Worm (Caenorhabditis elegans) whole organism, young adult: Measurements from ENCODE around the gene nspc-9.

Source experiments
- B0035.1 ChIP-seq: sonication (generic microtip); optimal IDR thresholded peaks from 2 replicates; lab custom pipeline; 2016; ENCODE audit warnings: missing genetic modification characterization, mild to moderate bottlenecking, missing compliant biosample characterization, missing genotype, missing genetic modification reagents
- C06A6.2 ChIP-seq: fragments of 200-800 bp; sonication (Bioruptor generic); conservative IDR thresholded peaks from 2 replicates; pipeline ENCODE4 v1.3.6; 2022; ENCODE audit warnings: missing genetic modification characterization, missing compliant biosample characterization
- C17E4.6 ChIP-seq: fragments of 200-800 bp; sonication (Bioruptor generic); IDR thresholded peaks from 2 replicates; pipeline ENCODE4 v1.3.6; 2022; ENCODE audit warnings: missing genetic modification reagents, missing genetic modification characterization, missing compliant biosample characterization
- F10E7.11 ChIP-seq: sonication (generic microtip); optimal IDR thresholded peaks from 2 replicates; lab custom pipeline; 2017; ENCODE audit warnings: mild to moderate bottlenecking, missing genetic modification characterization, moderate library complexity, missing compliant biosample characterization
- F23B12.7 ChIP-seq: sonication (generic microtip); optimal IDR thresholded peaks from 2 replicates; lab custom pipeline; 2017; ENCODE audit warnings: missing genetic modification characterization, mild to moderate bottlenecking, missing compliant biosample characterization, antibody characterized with exemption, moderate library complexity; ENCODE audit not compliant: insufficient read depth
- F52B5.7 ChIP-seq: sonication (generic microtip); optimal IDR thresholded peaks from 2 replicates; lab custom pipeline; 2016; ENCODE audit warnings: mild to moderate bottlenecking, missing genetic modification characterization, missing compliant biosample characterization
- K11D2.4 ChIP-seq: fragments of 200-800 bp; sonication (Bioruptor generic); IDR thresholded peaks from 2 replicates; pipeline ENCODE4 v1.3.6; 2022; ENCODE audit warnings: missing genetic modification reagents, missing genetic modification characterization, missing compliant biosample characterization
- T07F8.4 ChIP-seq: sonication (generic microtip); optimal IDR thresholded peaks from 2 replicates; lab custom pipeline; 2016; ENCODE audit warnings: mild to moderate bottlenecking, missing genetic modification characterization, moderate library complexity, missing compliant biosample characterization
- Y53F4B.3 ChIP-seq: fragments of 200-800 bp; sonication (Bioruptor generic); IDR thresholded peaks from 2 replicates; pipeline ENCODE4 v1.3.6; 2022; ENCODE audit warnings: missing genetic modification reagents, missing genetic modification characterization, missing compliant biosample characterization
- Y56A3A.18 ChIP-seq: fragments of 200-800 bp; sonication (Bioruptor generic); IDR thresholded peaks from 2 replicates; pipeline ENCODE4 v1.3.6; 2022; ENCODE audit warnings: missing genetic modification reagents, missing genetic modification characterization, missing compliant biosample characterization
- akir-1 ChIP-seq: fragments of 200-800 bp; sonication (Bioruptor generic); optimal IDR thresholded peaks from 2 replicates; lab custom pipeline; 2018; ENCODE audit warnings: mild to moderate bottlenecking, missing genetic modification characterization, moderate library complexity, missing compliant biosample characterization
- athp-1 ChIP-seq: sonication (generic microtip); optimal IDR thresholded peaks from 2 replicates; lab custom pipeline; 2017; ENCODE audit warnings: mild to moderate bottlenecking, missing genetic modification characterization, missing compliant biosample characterization
- attf-3 ChIP-seq: fragments of 200-800 bp; sonication (Bioruptor generic); conservative IDR thresholded peaks from 2 replicates; pipeline ENCODE4 v1.3.6; 2022; ENCODE audit warnings: missing genetic modification reagents, missing genetic modification characterization, missing compliant biosample characterization
- attf-5 ChIP-seq: fragments of 200-800 bp; sonication (Bioruptor generic); optimal IDR thresholded peaks from 2 replicates; lab custom pipeline; 2018; ENCODE audit warnings: mild to moderate bottlenecking, missing genetic modification characterization, missing compliant biosample characterization
- bed-1 ChIP-seq: fragments of 200-800 bp; sonication (Bioruptor generic); IDR thresholded peaks from 2 replicates; pipeline ENCODE4 v1.3.6; 2022; ENCODE audit warnings: missing genetic modification reagents, missing genetic modification characterization, missing compliant biosample characterization
- bed-2 ChIP-seq: fragments of 200-800 bp; sonication (Bioruptor generic); IDR thresholded peaks from 2 replicates; pipeline ENCODE4 v1.3.6; 2022; ENCODE audit warnings: missing genetic modification reagents, missing genetic modification characterization, missing compliant biosample characterization
- cebp-1 ChIP-seq, 2 experiments: fragments of 200-800 bp in 1 of 2; sonication (Bioruptor generic) in 1 of 2; sonication (generic microtip) in 1 of 2; IDR thresholded peaks in 1 of 2; optimal IDR thresholded peaks in 1 of 2; 2 replicates each; pipeline versions ENCODE4 v1.3.6 to Lab custom; 2017 to 2022; ENCODE audit warnings: missing compliant biosample characterization in 2 of 2, missing genetic modification characterization in 2 of 2, mild to moderate bottlenecking in 1 of 2, missing genetic modification reagents in 1 of 2, moderate library complexity in 1 of 2
- cebp-2 ChIP-seq: fragments of 200-800 bp; sonication (Bioruptor generic); IDR thresholded peaks from 2 replicates; pipeline ENCODE4 v1.3.6; 2022; ENCODE audit warnings: missing genetic modification characterization, missing compliant biosample characterization
- ceh-100 ChIP-seq: fragments of 200-800 bp; sonication (Bioruptor generic); IDR thresholded peaks from 2 replicates; pipeline ENCODE4 v1.3.6; 2022; ENCODE audit warnings: missing genetic modification reagents, missing genetic modification characterization, missing compliant biosample characterization
- ceh-27 ChIP-seq: fragments of 200-800 bp; sonication (Bioruptor generic); optimal IDR thresholded peaks from 2 replicates; lab custom pipeline; 2018; ENCODE audit warnings: mild to moderate bottlenecking, missing genetic modification characterization, moderate library complexity, missing compliant biosample characterization
- ceh-40 ChIP-seq: fragments of 200-800 bp; sonication (Bioruptor generic); IDR thresholded peaks from 2 replicates; pipeline ENCODE4 v1.3.6; 2022; ENCODE audit warnings: missing genetic modification characterization, missing compliant biosample characterization
- ceh-79 ChIP-seq: sonication (generic microtip); optimal IDR thresholded peaks from 2 replicates; lab custom pipeline; 2017; ENCODE audit warnings: mild to moderate bottlenecking, missing genetic modification characterization, missing compliant biosample characterization
- dox-1 ChIP-seq: fragments of 200-800 bp; sonication (Bioruptor generic); IDR thresholded peaks from 2 replicates; pipeline ENCODE4 v1.3.6; 2022; ENCODE audit warnings: missing genetic modification reagents, missing genetic modification characterization, missing compliant biosample characterization
- dpff-1 ChIP-seq: sonication (generic microtip); optimal IDR thresholded peaks from 2 replicates; lab custom pipeline; 2017; ENCODE audit warnings: mild to moderate bottlenecking, missing genetic modification characterization, missing compliant biosample characterization
- hlh-12 ChIP-seq: sonication (generic microtip); optimal IDR thresholded peaks from 2 replicates; lab custom pipeline; 2016; ENCODE audit warnings: missing genetic modification characterization, missing compliant biosample characterization
- hmg-20 ChIP-seq: fragments of 200-800 bp; sonication (Bioruptor generic); IDR thresholded peaks from 2 replicates; pipeline ENCODE4 v1.3.6; 2022; ENCODE audit warnings: missing genetic modification reagents, missing genetic modification characterization, missing compliant biosample characterization
- let-526 ChIP-seq: fragments of 200-800 bp; sonication (Bioruptor generic); IDR thresholded peaks from 2 replicates; pipeline ENCODE4 v1.3.6; 2022; ENCODE audit warnings: missing genetic modification reagents, missing genetic modification characterization, missing compliant biosample characterization
- let-607 ChIP-seq, 2 experiments: fragments of 200-800 bp in 1 of 2; sonication (Bioruptor generic) in 1 of 2; sonication (generic microtip) in 1 of 2; optimal IDR thresholded peaks; 2 replicates each; lab custom pipeline; 2016 to 2018; ENCODE audit warnings: mild to moderate bottlenecking in 2 of 2, missing compliant biosample characterization in 2 of 2, missing genetic modification characterization in 2 of 2, moderate library complexity in 2 of 2, missing genotype in 1 of 2
- lin-40 ChIP-seq: sonication (generic microtip); optimal IDR thresholded peaks from 2 replicates; lab custom pipeline; 2016; ENCODE audit warnings: missing genetic modification characterization, mild to moderate bottlenecking, missing compliant biosample characterization, missing genotype, missing genetic modification reagents
- lir-1 ChIP-seq: fragments of 200-800 bp; sonication (Bioruptor generic); conservative IDR thresholded peaks from 2 replicates; pipeline ENCODE4 v1.3.6; 2022; ENCODE audit warnings: missing genetic modification reagents, missing genetic modification characterization, missing compliant biosample characterization
- lsl-1 ChIP-seq: fragments of 200-800 bp; sonication (Bioruptor generic); optimal IDR thresholded peaks from 2 replicates; lab custom pipeline; 2018; ENCODE audit warnings: mild to moderate bottlenecking, missing genetic modification characterization, moderate library complexity, missing compliant biosample characterization
- madf-8 ChIP-seq: fragments of 200-800 bp; sonication (Bioruptor generic); conservative IDR thresholded peaks from 2 replicates; pipeline ENCODE4 v1.3.6; 2022; ENCODE audit warnings: missing genetic modification reagents, missing genetic modification characterization, missing compliant biosample characterization
- mcd-1 ChIP-seq: fragments of 200-800 bp; sonication (Bioruptor generic); IDR thresholded peaks from 2 replicates; pipeline ENCODE4 v1.3.6; 2022; ENCODE audit warnings: missing genetic modification reagents, missing genetic modification characterization, missing compliant biosample characterization
- mxl-1 ChIP-seq: sonication (generic microtip); optimal IDR thresholded peaks from 2 replicates; lab custom pipeline; 2016; ENCODE audit warnings: missing genetic modification characterization, missing compliant biosample characterization
- nfya-1 ChIP-seq: sonication (generic microtip); optimal IDR thresholded peaks from 2 replicates; lab custom pipeline; 2017; ENCODE audit warnings: antibody characterized with exemption, missing compliant biosample characterization, missing genetic modification characterization, borderline replicate concordance; ENCODE audit not compliant: insufficient read depth
- nfyb-1 ChIP-seq: fragments of 200-800 bp; sonication (Bioruptor generic); IDR thresholded peaks from 2 replicates; pipeline ENCODE4 v1.3.6; 2022; ENCODE audit warnings: missing genetic modification reagents, missing genetic modification characterization, missing compliant biosample characterization
- nhr-90 ChIP-seq: sonication (generic microtip); optimal IDR thresholded peaks from 2 replicates; lab custom pipeline; 2016; ENCODE audit warnings: missing genotype, mild to moderate bottlenecking, missing genetic modification characterization, missing compliant biosample characterization
- rec-8 ChIP-seq, 2 experiments: sonication (generic microtip); optimal IDR thresholded peaks; 2 replicates each; lab custom pipeline; 2016; ENCODE audit warnings: mild to moderate bottlenecking in 2 of 2, missing genetic modification characterization in 2 of 2, missing genetic modification reagents in 2 of 2, missing genotype in 2 of 2, missing biosample characterization in 1 of 2, missing compliant biosample characterization in 1 of 2, moderate library complexity in 1 of 2
- rpc-1 ChIP-seq, 2 experiments: fragments of 150-350 bp in 1 of 2; sonication (generic microtip) in 1 of 2; optimal IDR thresholded peaks; 2 replicates each; lab custom pipeline; 2014 to 2018; ENCODE audit warnings: missing biosample characterization in 1 of 2, missing genetic modification characterization in 1 of 2, missing genetic modification reagents in 1 of 2, missing genotype in 1 of 2
- snpc-3.4 ChIP-seq: sonication (generic microtip); optimal IDR thresholded peaks from 2 replicates; lab custom pipeline; 2017; ENCODE audit warnings: missing genetic modification characterization, mild to moderate bottlenecking, missing compliant biosample characterization, antibody characterized with exemption, moderate library complexity, missing genotype, missing genetic modification reagents
- snpc-4 ChIP-seq, 5 experiments: fragments of 150-350 bp in 1 of 5; sonication (generic microtip) in 4 of 5; optimal IDR thresholded peaks; 2 replicates each; lab custom pipeline; 2014 to 2018; ENCODE audit warnings: missing genetic modification characterization in 5 of 5, missing biosample characterization in 3 of 5, antibody characterized with exemption in 2 of 5, mild to moderate bottlenecking in 2 of 5, missing compliant biosample characterization in 2 of 5, missing genotype in 2 of 5, moderate library complexity in 2 of 5, missing genetic modification reagents in 1 of 5
- tbp1 ChIP-seq: fragments of 200-800 bp; sonication (Bioruptor generic); optimal IDR thresholded peaks from 2 replicates; lab custom pipeline; 2018; ENCODE audit warnings: mild to moderate bottlenecking, missing genetic modification characterization, missing compliant biosample characterization
- tbx-9 ChIP-seq: sonication (generic microtip); optimal IDR thresholded peaks from 2 replicates; lab custom pipeline; 2016; ENCODE audit warnings: borderline replicate concordance, missing genetic modification characterization, inconsistent platforms, missing compliant biosample characterization
- ztf-22 ChIP-seq: fragments of 200-800 bp; sonication (Bioruptor generic); optimal IDR thresholded peaks from 2 replicates; lab custom pipeline; 2018; ENCODE audit warnings: mild to moderate bottlenecking, missing genetic modification characterization, moderate library complexity, missing compliant biosample characterization
- ztf-6 ChIP-seq: fragments of 200-800 bp; sonication (Bioruptor generic); IDR thresholded peaks from 2 replicates; pipeline ENCODE4 v1.3.6; 2022; ENCODE audit warnings: missing genetic modification reagents, missing genetic modification characterization, missing compliant biosample characterization

Gene nspc-9

ce11 chrX:12347822-12348221, 4.6 kb upstream of the nspc-9 start (continued):
- TF ChIP-seq dox-1 (GFP tag; lab: Robert Waterston, UW) (peak; percentile 82), T07F8.4 (tag; lab: Kevin White, UChicago) (peak; percentile 59), lsl-1 (GFP tag; lab: Kevin White, UChicago) (no peak), akir-1 (GFP tag; lab: Kevin White, UChicago) (peak; percentile 14), ceh-79 (tag; lab: Kevin White, UChicago) (peak; percentile 48), cebp-1 (GFP tag; IDR thresholded peaks at IDR 0.05; lab: Robert Waterston, UW) (no peak), cebp-1 (tag; optimal IDR thresholded peaks at IDR 0.05; lab: Kevin White, UChicago) (no peak), rec-8 (tag; optimal IDR thresholded peaks at IDR 0.05; lab: Kevin White, UChicago) (peak; percentile 35 to 69), ztf-6 (GFP tag; lab: Robert Waterston, UW) (no peak), attf-5 (GFP tag; lab: Kevin White, UChicago) (peak; percentile 48), C17E4.6 (GFP tag; lab: Robert Waterston, UW) (no peak), Y53F4B.3 (GFP tag; lab: Robert Waterston, UW) (0 out of 2 replicates have a peak, but pooled peaks have one; percentile 27), nfya-1 (tag; lab: Kevin White, UChicago) (no peak), ceh-27 (peak; percentile 1), ceh-100 (GFP tag; lab: Robert Waterston, UW) (no peak), B0035.1 (tag; lab: Kevin White, UChicago) (peak; percentile 18), rpc-1 (optimal IDR thresholded peaks at IDR 0.05; lab: Kevin White, UChicago) (peak; percentile 86), rpc-1 (tag; optimal IDR thresholded peaks at IDR 0.05; lab: Kevin White, UChicago) (peak; percentile 90), K11D2.4 (GFP tag; lab: Robert Waterston, UW) (no peak), mxl-1 (peak; percentile 40), nfyb-1 (GFP tag; lab: Robert Waterston, UW) (peak; percentile 73), let-526 (peak; percentile 51; the same call in 1 of the 2 replicates), bed-2 (no peak), hmg-20 (GFP tag; lab: Robert Waterston, UW) (no peak), madf-8 (no peak), F23B12.7 (tag; lab: Kevin White, UChicago) (no peak), F52B5.7 (tag; lab: Kevin White, UChicago) (peak; percentile 58), lin-40 (peak; percentile 60), tbx-9 (tag; lab: Kevin White, UChicago) (no peak), attf-3 (GFP tag; lab: Robert Waterston, UW) (0 out of 2 replicates have a peak, but pooled peaks have one; percentile 16), C06A6.2 (no peak), mcd-1 (GFP tag; lab: Robert Waterston, UW) (no peak), bed-1 (GFP tag; lab: Robert Waterston, UW) (no peak), cebp-2 (GFP tag; lab: Robert Waterston, UW) (0 out of 2 replicates have a peak, but pooled peaks have one; percentile 61), ztf-22 (peak; percentile 15), let-607 (tag; optimal IDR thresholded peaks at IDR 0.05; lab: Kevin White, UChicago) (peak in 1 of 2 experiments; percentile 37), snpc-3.4 (tag; lab: Kevin White, UChicago) (peak; percentile 56), tbp1 (peak; percentile 94), Y56A3A.18 (GFP tag; lab: Robert Waterston, UW) (peak; percentile 76), snpc-4 (GFP tag; optimal IDR thresholded peaks at IDR 0.05; lab: Kevin White, UChicago) (peak; percentile 67), snpc-4 (tag; optimal IDR thresholded peaks at IDR 0.05; lab: Kevin White, UChicago) (peak in 2 of 4 experiments; percentile 46 to 79), athp-1 (tag; lab: Kevin White, UChicago) (peak; percentile 54), nhr-90 (tag; lab: Kevin White, UChicago) (peak; percentile 83), hlh-12 (no peak), ceh-40 (GFP tag; lab: Robert Waterston, UW) (0 out of 2 replicates have a peak, but pooled peaks have one; percentile 38), F10E7.11 (tag; lab: Kevin White, UChicago) (no peak), dpff-1 (tag; lab: Kevin White, UChicago) (no peak), lir-1 (GFP tag; lab: Robert Waterston, UW) (no peak)
